Worm (Caenorhabditis elegans) whole organism, early embryonic: ENCODE results near the gene B0244.9.

Source experiments
- B0310.2 ChIP-seq: sonication (generic microtip); optimal IDR thresholded peaks from 2 replicates; lab custom pipeline; 2016; ENCODE audit warnings: mild to moderate bottlenecking, missing genetic modification characterization, missing compliant biosample characterization
- F13C5.2 ChIP-seq: sonication (generic microtip); optimal IDR thresholded peaks from 2 replicates; lab custom pipeline; 2017; ENCODE audit warnings: mild to moderate bottlenecking, missing genetic modification characterization, inconsistent platforms, missing compliant biosample characterization
- aly-1 ChIP-seq: sonication (generic microtip); optimal IDR thresholded peaks from 2 replicates; lab custom pipeline; 2016; ENCODE audit warnings: missing genetic modification characterization, missing compliant biosample characterization
- ama-1 ChIP-seq: fragments of 150-350 bp; optimal IDR thresholded peaks from 2 replicates; lab custom pipeline; 2014
- ceh-13 ChIP-seq: fragments of 200-800 bp; sonication (Bioruptor generic); optimal IDR thresholded peaks from 2 replicates; lab custom pipeline; 2018; ENCODE audit warnings: mild to moderate bottlenecking, missing genetic modification characterization, missing compliant biosample characterization
- ceh-36 ChIP-seq: sonication (generic microtip); optimal IDR thresholded peaks from 2 replicates; lab custom pipeline; 2016; ENCODE audit warnings: missing genetic modification characterization, inconsistent platforms, missing compliant biosample characterization
- ets-7 ChIP-seq: sonication (generic microtip); optimal IDR thresholded peaks from 2 replicates; lab custom pipeline; 2016; ENCODE audit warnings: missing genotype, missing genetic modification characterization, missing compliant biosample characterization
- flt-1 ChIP-seq: fragments of 200-800 bp; sonication (Bioruptor generic); IDR thresholded peaks from 2 replicates; pipeline ENCODE4 v1.3.6; 2022; ENCODE audit warnings: missing genetic modification characterization, missing compliant biosample characterization
- hmbx-1 ChIP-seq: sonication (generic microtip); optimal IDR thresholded peaks from 2 replicates; lab custom pipeline; 2016; ENCODE audit warnings: mild to moderate bottlenecking, missing genetic modification characterization, missing compliant biosample characterization
- hmg-4 ChIP-seq: fragments of 200-800 bp; sonication (Bioruptor generic); optimal IDR thresholded peaks from 2 replicates; lab custom pipeline; 2018; ENCODE audit warnings: mild to moderate bottlenecking, missing genetic modification characterization, missing compliant biosample characterization
- hnd-1 ChIP-seq: sonication (generic microtip); optimal IDR thresholded peaks from 2 replicates; lab custom pipeline; 2016; ENCODE audit warnings: missing genetic modification characterization, missing compliant biosample characterization
- pes-1 ChIP-seq: fragments of 200-800 bp; sonication (Bioruptor generic); IDR thresholded peaks from 2 replicates; pipeline ENCODE4 v1.3.6; 2022; ENCODE audit warnings: missing genetic modification reagents, missing genetic modification characterization, missing compliant biosample characterization
- scrt-1 ChIP-seq: fragments of 200-800 bp; sonication (Bioruptor generic); IDR thresholded peaks from 2 replicates; pipeline ENCODE4 v1.3.6; 2022; ENCODE audit warnings: missing genetic modification characterization, missing compliant biosample characterization
- sea-1 ChIP-seq: fragments of 200-800 bp; sonication (Bioruptor generic); conservative IDR thresholded peaks from 2 replicates; pipeline ENCODE4 v1.3.6; 2022; ENCODE audit warnings: missing genetic modification characterization, missing compliant biosample characterization
- tbx-11 ChIP-seq: fragments of 200-800 bp; sonication (Bioruptor generic); IDR thresholded peaks from 2 replicates; pipeline ENCODE4 v1.3.6; 2022; ENCODE audit warnings: missing genetic modification characterization, missing compliant biosample characterization
- tbx-37 ChIP-seq: fragments of 200-800 bp; sonication (Bioruptor generic); conservative IDR thresholded peaks from 2 replicates; pipeline ENCODE4 v1.3.6; 2022; ENCODE audit warnings: missing genetic modification reagents, missing genetic modification characterization, missing compliant biosample characterization
- tra-4 ChIP-seq: sonication (generic microtip); optimal IDR thresholded peaks from 2 replicates; lab custom pipeline; 2017; ENCODE audit warnings: missing genetic modification characterization, missing compliant biosample characterization

Gene B0244.9

ce11 chrIII:5697266-5697665, 33.6 kb downstream of the B0244.9 start, which contains the start of gene B0336.7:
Gene B0336.7, minus strand, starts transcription at chrIII:5697366.
- no peak for TF ChIP-seq tra-4 (tag; lab: Kevin White, UChicago)
- no peak for TF ChIP-seq ceh-13 (GFP tag; lab: Kevin White, UChicago)
- TF ChIP-seq ceh-36, result no peak
- TF ChIP-seq sea-1 (GFP tag; lab: Robert Waterston, UW), result no peak
- TF ChIP-seq ama-1 (lab: Kevin White, UChicago), result no peak
- no peak for TF ChIP-seq aly-1
- TF ChIP-seq hmg-4 (GFP tag; lab: Kevin White, UChicago), result no peak
- no peak for TF ChIP-seq hmbx-1 (tag; lab: Kevin White, UChicago)
- TF ChIP-seq ets-7 (tag; lab: Kevin White, UChicago), result no peak

ce11 chrIII:5693736-5694135, 37.1 kb downstream of the B0244.9 start, which contains the start of gene B0336.13:
Gene B0336.13, plus strand, starts transcription at chrIII:5694036.
- no peak for TF ChIP-seq tra-4 (tag; lab: Kevin White, UChicago)
- peak; percentile 22 for TF ChIP-seq ceh-36
- no peak for TF ChIP-seq hmbx-1 (tag; lab: Kevin White, UChicago)
- no peak for TF ChIP-seq flt-1

- TF ChIP-seq tra-4 (tag; lab: Kevin White, UChicago) (no peak), ama-1 (lab: Kevin White, UChicago) (no peak), F13C5.2 (tag; lab: Kevin White, UChicago) (peak; percentile 61), hmg-4 (GFP tag; lab: Kevin White, UChicago) (no peak)
These were observed 38.1 kb downstream of the B0244.9 start, which contains the start of the genes abi-1 and arle-14 for ce11 chrIII:5692690-5693089. Gene abi-1, minus strand, starts transcription at chrIII:5692740. Gene arle-14, plus strand, starts transcription at chrIII:5692906.

ce11 chrIII:5691826-5692225, 39.0 kb downstream of the B0244.9 start:
- TF ChIP-seq B0310.2 (tag; lab: Kevin White, UChicago), result no peak
- no peak for TF ChIP-seq aly-1
- no peak for TF ChIP-seq pes-1
- no peak for TF ChIP-seq ceh-13 (GFP tag; lab: Kevin White, UChicago)
- TF ChIP-seq tbx-37, result no peak
- TF ChIP-seq flt-1, result no peak

ce11 chrIII:5688246-5688645, 42.6 kb downstream of the B0244.9 start:
- TF ChIP-seq hnd-1 (no peak), hmg-4 (GFP tag; lab: Kevin White, UChicago) (peak; percentile 1), ceh-36 (no peak)

- TF ChIP-seq B0310.2 (tag; lab: Kevin White, UChicago), result no peak
- no peak for TF ChIP-seq F13C5.2 (tag; lab: Kevin White, UChicago)
- no peak for TF ChIP-seq flt-1
- TF ChIP-seq tbx-37, result no peak
- TF ChIP-seq ama-1 (lab: Kevin White, UChicago), result no peak
- no peak for TF ChIP-seq pes-1
- no peak for TF ChIP-seq tbx-11 (GFP tag; lab: Robert Waterston, UW)
- no peak for TF ChIP-seq ceh-13 (GFP tag; lab: Kevin White, UChicago)
- TF ChIP-seq sea-1 (GFP tag; lab: Robert Waterston, UW), result no peak
- no peak for TF ChIP-seq hmg-4 (GFP tag; lab: Kevin White, UChicago)
These were observed 46.8 kb downstream of the B0244.9 start, which contains the start of gene rcan-1 for ce11 chrIII:5683998-5684397. Gene rcan-1, minus strand, starts transcription at chrIII:5684098.

- TF ChIP-seq hnd-1, result no peak
- TF ChIP-seq tra-4 (tag; lab: Kevin White, UChicago), result no peak
- TF ChIP-seq ceh-36, result no peak
- TF ChIP-seq flt-1, result no peak
- TF ChIP-seq hmg-4 (GFP tag; lab: Kevin White, UChicago), result no peak
- TF ChIP-seq tbx-37, result no peak
- TF ChIP-seq scrt-1, result no peak
- TF ChIP-seq tbx-11 (GFP tag; lab: Robert Waterston, UW), result no peak
- no peak for TF ChIP-seq ceh-13 (GFP tag; lab: Kevin White, UChicago)
- no peak for TF ChIP-seq B0310.2 (tag; lab: Kevin White, UChicago)
- no peak for TF ChIP-seq pes-1
These were observed 50.7 kb downstream of the B0244.9 start, which contains the start of gene pst-2 for ce11 chrIII:5680141-5680540. Gene pst-2, plus strand, starts transcription at chrIII:5680433.
